Fruit fly (Drosophila melanogaster) whole organism, embryonic: ENCODE data around the gene sra.

ENCODE experiments used
- Bgb ChIP-seq: fragments of 200-800 bp; sonication (Bioruptor generic); IDR thresholded peaks from 2 replicates; pipeline ENCODE4 v1.3.6; 2022; ENCODE audit warnings: missing biosample characterization, missing genetic modification characterization; ENCODE audit not compliant: partially characterized antibody
- Bteb2 ChIP-seq: fragments of 200-800 bp; sonication (Bioruptor generic); optimal IDR thresholded peaks from 2 replicates; lab custom pipeline; 2016; ENCODE audit warnings: missing biosample characterization, missing genetic modification characterization
- C15 ChIP-seq: fragments of 200-800 bp; sonication (Bioruptor generic); IDR thresholded peaks from 3 replicates; pipeline ENCODE4 v1.3.6; 2022; ENCODE audit warnings: missing biosample characterization, missing genetic modification characterization
- CG10274 ChIP-seq: fragments of 200-800 bp; sonication (Bioruptor generic); optimal IDR thresholded peaks from 3 replicates; lab custom pipeline; 2017; ENCODE audit warnings: missing biosample characterization, mild to moderate bottlenecking, missing genetic modification characterization
- CG10543 ChIP-seq: fragments of 200-800 bp; sonication (Bioruptor generic); optimal IDR thresholded peaks from 3 replicates; lab custom pipeline; 2017; ENCODE audit warnings: missing biosample characterization, mild to moderate bottlenecking, missing genetic modification characterization, moderate library complexity
- CG11560 ChIP-seq: fragments of 200-800 bp; sonication (Bioruptor generic); IDR thresholded peaks from 3 replicates; pipeline ENCODE4 v1.3.6; 2022; ENCODE audit warnings: missing biosample characterization, missing genetic modification characterization
- CG12071 ChIP-seq: fragments of 200-800 bp; sonication (Bioruptor generic); optimal IDR thresholded peaks from 3 replicates; lab custom pipeline; 2018; ENCODE audit warnings: missing biosample characterization, mild to moderate bottlenecking, missing genetic modification characterization
- CG12391 ChIP-seq: fragments of 200-800 bp; sonication (Bioruptor generic); optimal IDR thresholded peaks from 3 replicates; lab custom pipeline; 2018; ENCODE audit warnings: missing biosample characterization, mild to moderate bottlenecking, missing genetic modification characterization, moderate library complexity
- CG14667 ChIP-seq: fragments of 200-800 bp; sonication (Bioruptor generic); IDR thresholded peaks from 2 replicates; pipeline ENCODE4 v1.3.6; 2022; ENCODE audit warnings: missing biosample characterization, missing genetic modification characterization
- CG1832 ChIP-seq: fragments of 200-800 bp; sonication (Bioruptor generic); optimal IDR thresholded peaks from 2 replicates; lab custom pipeline; 2017; ENCODE audit warnings: missing biosample characterization, mild to moderate bottlenecking, missing genetic modification characterization, inconsistent platforms
- CG2202 ChIP-seq: fragments of 200-800 bp; sonication (Bioruptor generic); optimal IDR thresholded peaks from 2 replicates; lab custom pipeline; 2018; ENCODE audit warnings: missing biosample characterization, mild to moderate bottlenecking, missing genetic modification characterization
- CG2875 ChIP-seq: fragments of 200-800 bp; sonication (Bioruptor generic); optimal IDR thresholded peaks from 2 replicates; lab custom pipeline; 2017; ENCODE audit warnings: missing biosample characterization, mild to moderate bottlenecking, missing genetic modification characterization, missing genetic modification reagents
- CG32767 ChIP-seq: fragments of 200-800 bp; sonication (Bioruptor generic); IDR thresholded peaks from 2 replicates; pipeline ENCODE4 v1.3.6; 2022; ENCODE audit warnings: missing biosample characterization, missing genetic modification characterization
- CG3281 ChIP-seq: fragments of 200-800 bp; sonication (Bioruptor generic); optimal IDR thresholded peaks from 3 replicates; lab custom pipeline; 2017; ENCODE audit warnings: missing biosample characterization, mild to moderate bottlenecking, missing genetic modification characterization
- CG3407 ChIP-seq: fragments of 200-800 bp; sonication (Bioruptor generic); optimal IDR thresholded peaks from 2 replicates; lab custom pipeline; 2018; ENCODE audit warnings: missing biosample characterization, mild to moderate bottlenecking, missing genetic modification characterization
- CG4730 ChIP-seq: fragments of 200-800 bp; sonication (Bioruptor generic); IDR thresholded peaks from 2 replicates; pipeline ENCODE4 v1.3.6; 2022; ENCODE audit warnings: missing biosample characterization, missing genetic modification characterization
- CG7556 ChIP-seq: fragments of 200-800 bp; sonication (Bioruptor generic); optimal IDR thresholded peaks from 2 replicates; lab custom pipeline; 2017; ENCODE audit warnings: missing biosample characterization, mild to moderate bottlenecking, missing genetic modification characterization
- CG7745 ChIP-seq: fragments of 200-800 bp; sonication (Bioruptor generic); optimal IDR thresholded peaks from 2 replicates; lab custom pipeline; 2018; ENCODE audit warnings: missing biosample characterization, mild to moderate bottlenecking, missing genetic modification characterization, moderate library complexity
- CG8089 ChIP-seq: fragments of 200-800 bp; sonication (Bioruptor generic); optimal IDR thresholded peaks from 3 replicates; lab custom pipeline; 2016; ENCODE audit warnings: missing biosample characterization, missing genetic modification characterization
- CG8478 ChIP-seq: fragments of >200 bp; optimal IDR thresholded peaks from 2 replicates; lab custom pipeline; 2018
- CG9609 ChIP-seq: fragments of 200-800 bp; sonication (Bioruptor generic); optimal IDR thresholded peaks from 3 replicates; lab custom pipeline; 2016; ENCODE audit warnings: missing biosample characterization, missing genetic modification characterization
- CG9727 ChIP-seq: fragments of 200-800 bp; sonication (Bioruptor generic); optimal IDR thresholded peaks from 3 replicates; lab custom pipeline; 2017; ENCODE audit warnings: missing biosample characterization, mild to moderate bottlenecking, missing genetic modification characterization
- CG9797 ChIP-seq: fragments of 200-800 bp; sonication (Bioruptor generic); optimal IDR thresholded peaks from 3 replicates; lab custom pipeline; 2018; ENCODE audit warnings: missing biosample characterization, mild to moderate bottlenecking, missing genetic modification characterization
- D19B ChIP-seq: fragments of 200-800 bp; sonication (Bioruptor generic); optimal IDR thresholded peaks from 2 replicates; lab custom pipeline; 2017; ENCODE audit warnings: missing biosample characterization, mild to moderate bottlenecking, missing genetic modification characterization
- Dp ChIP-seq: fragments of 200-800 bp; sonication (Bioruptor generic); optimal IDR thresholded peaks from 2 replicates; lab custom pipeline; 2018; ENCODE audit warnings: missing biosample characterization, mild to moderate bottlenecking, missing genetic modification characterization, moderate library complexity
- HHEX ChIP-seq: fragments of 200-800 bp; sonication (Bioruptor generic); optimal IDR thresholded peaks from 3 replicates; lab custom pipeline; 2017; ENCODE audit warnings: missing biosample characterization, mild to moderate bottlenecking, missing genetic modification characterization, missing genetic modification reagents
- MESR4 ChIP-seq: fragments of 200-800 bp; sonication (Bioruptor generic); optimal IDR thresholded peaks from 2 replicates; lab custom pipeline; 2018; ENCODE audit warnings: missing biosample characterization, mild to moderate bottlenecking, missing genetic modification characterization, moderate library complexity
- Max ChIP-seq: fragments of 200-800 bp; sonication (Bioruptor generic); optimal IDR thresholded peaks from 2 replicates; lab custom pipeline; 2016; ENCODE audit warnings: missing biosample characterization, mild to moderate bottlenecking, missing genetic modification characterization
- NFAT ChIP-seq: fragments of 200-800 bp; sonication (Bioruptor generic); IDR thresholded peaks from 2 replicates; pipeline ENCODE4 v1.3.6; 2022; ENCODE audit warnings: missing biosample characterization, missing genetic modification characterization
- Rx ChIP-seq: fragments of 200-800 bp; sonication (Bioruptor generic); IDR thresholded peaks from 2 replicates; pipeline ENCODE4 v1.3.6; 2022; ENCODE audit warnings: missing biosample characterization, missing genetic modification characterization
- Six4 ChIP-seq: fragments of 200-800 bp; sonication (Bioruptor generic); optimal IDR thresholded peaks from 2 replicates; lab custom pipeline; 2016; ENCODE audit warnings: missing biosample characterization, missing genetic modification characterization
- Spps ChIP-seq: fragments of 200-800 bp; sonication (Bioruptor generic); optimal IDR thresholded peaks from 2 replicates; lab custom pipeline; 2018; ENCODE audit warnings: missing biosample characterization, mild to moderate bottlenecking, missing genetic modification characterization
- Sry-β ChIP-seq: fragments of 200-800 bp; sonication (Bioruptor generic); optimal IDR thresholded peaks from 2 replicates; lab custom pipeline; 2018; ENCODE audit warnings: missing biosample characterization, mild to moderate bottlenecking, missing genetic modification characterization, moderate library complexity
- Stat92E ChIP-seq, 3 experiments: fragments of >200 bp in 2 of 3; fragments of 200-800 bp in 1 of 3; sonication (Bioruptor generic) in 1 of 3; optimal IDR thresholded peaks; 2 replicates each; lab custom pipeline; 2017 to 2019; ENCODE audit warnings: missing biosample characterization in 3 of 3, missing genetic modification characterization in 3 of 3, mild to moderate bottlenecking in 1 of 3, moderate library complexity in 1 of 3
- amos ChIP-seq: fragments of 200-800 bp; sonication (Bioruptor generic); IDR thresholded peaks from 2 replicates; pipeline ENCODE4 v1.3.6; 2022; ENCODE audit warnings: missing biosample characterization, missing genetic modification characterization; ENCODE audit not compliant: partially characterized antibody
- chn ChIP-seq: fragments of 200-800 bp; sonication (Bioruptor generic); optimal IDR thresholded peaks from 2 replicates; lab custom pipeline; 2016; ENCODE audit warnings: missing biosample characterization, missing genetic modification characterization
- crp ChIP-seq, 2 experiments: fragments of 200-800 bp; sonication (Bioruptor generic); optimal IDR thresholded peaks; 2 replicates in 1 of 2; 3 replicates in 1 of 2; lab custom pipeline; 2017; ENCODE audit warnings: missing biosample characterization in 2 of 2, missing genetic modification characterization in 2 of 2, mild to moderate bottlenecking in 1 of 2, moderate library complexity in 1 of 2
- exex ChIP-seq: fragments of 200-800 bp; sonication (Bioruptor generic); optimal IDR thresholded peaks from 4 replicates; lab custom pipeline; 2018; ENCODE audit warnings: missing biosample characterization, mild to moderate bottlenecking, missing genetic modification characterization, moderate library complexity
- fru ChIP-seq: fragments of >200 bp; optimal IDR thresholded peaks from 2 replicates; lab custom pipeline; 2017
- lov ChIP-seq, 2 experiments: fragments of 200-800 bp in 1 of 2; fragments of >200 bp in 1 of 2; sonication (Bioruptor generic) in 1 of 2; IDR thresholded peaks in 1 of 2; optimal IDR thresholded peaks in 1 of 2; 2 replicates in 1 of 2; 3 replicates in 1 of 2; pipeline versions ENCODE4 v1.3.6 to Lab custom; 2017 to 2022; ENCODE audit warnings: missing biosample characterization in 1 of 2, missing genetic modification characterization in 1 of 2
- onecut ChIP-seq: fragments of 200-800 bp; sonication (Bioruptor generic); IDR thresholded peaks from 2 replicates; pipeline ENCODE4 v1.3.6; 2022; ENCODE audit warnings: missing biosample characterization, missing genetic modification characterization
- phol ChIP-seq: fragments of 200-800 bp; sonication (Bioruptor generic); optimal IDR thresholded peaks from 3 replicates; lab custom pipeline; 2018; ENCODE audit warnings: missing biosample characterization, mild to moderate bottlenecking, missing genetic modification characterization, moderate library complexity
- slbo ChIP-seq: fragments of 200-800 bp; sonication (Bioruptor generic); IDR thresholded peaks from 2 replicates; pipeline ENCODE4 v1.3.6; 2022; ENCODE audit warnings: missing biosample characterization, missing genetic modification characterization
- so ChIP-seq: fragments of 200-800 bp; sonication (Bioruptor generic); IDR thresholded peaks from 3 replicates; pipeline ENCODE4 v1.3.6; 2022; ENCODE audit warnings: missing biosample characterization, missing genetic modification characterization
- stc ChIP-seq: fragments of 200-800 bp; sonication (Bioruptor generic); IDR thresholded peaks from 2 replicates; pipeline ENCODE4 v1.3.6; 2022; ENCODE audit warnings: missing biosample characterization, missing genetic modification characterization
- trh ChIP-seq: fragments of 200-800 bp; sonication (Bioruptor generic); optimal IDR thresholded peaks from 2 replicates; lab custom pipeline; 2016; ENCODE audit warnings: missing biosample characterization, missing genetic modification characterization
- ttk ChIP-seq: fragments of 200-800 bp; sonication (Bioruptor generic); IDR thresholded peaks from 2 replicates; pipeline ENCODE4 v2.1.2; 2022; ENCODE audit warnings: missing biosample characterization, missing genetic modification characterization
- zf30C ChIP-seq: fragments of 200-800 bp; sonication (Bioruptor generic); optimal IDR thresholded peaks from 3 replicates; lab custom pipeline; 2018; ENCODE audit warnings: missing biosample characterization, mild to moderate bottlenecking, missing genetic modification characterization
- zfh1 ChIP-seq: fragments of 200-800 bp; sonication (Bioruptor generic); IDR thresholded peaks from 3 replicates; pipeline ENCODE4 v1.3.6; 2022; ENCODE audit warnings: missing biosample characterization, missing genetic modification characterization

sra gene

dm6 chr3R:16212859-16213708, 26.3 kb downstream of the sra start (continued):
- TF ChIP-seq lov (optimal IDR thresholded peaks at IDR 0.05; lab: Kevin White, UChicago) (no peak), lov (GFP tag; IDR thresholded peaks at IDR 0.05; lab: Robert Waterston, UW) (no peak), HHEX (GFP tag; lab: Kevin White, UChicago) (peak; percentile 72), fru (no peak), Bteb2 (GFP tag; lab: Kevin White, UChicago) (no peak), chn (GFP tag; lab: Kevin White, UChicago) (no peak), amos (GFP tag; lab: Robert Waterston, UW) (0 out of 2 replicates have a peak, but pooled peaks have one; percentile 12), CG7556 (peak; percentile 93), slbo (0 out of 2 replicates have a peak, but pooled peaks have one; percentile 39), CG8089 (GFP tag; lab: Kevin White, UChicago) (no peak), crp (GFP tag; optimal IDR thresholded peaks at IDR 0.05; lab: Kevin White, UChicago) (no peak), CG4730 (no peak), CG9797 (no peak), Rx (GFP tag; lab: Robert Waterston, UW) (no peak), exex (tag; lab: Kevin White, UChicago) (peak; percentile 24), CG3281 (peak; percentile 75), D19B (GFP tag; lab: Kevin White, UChicago) (peak; percentile 40), CG9609 (no peak), trh (GFP tag; lab: Kevin White, UChicago) (no peak), CG2875 (GFP tag; lab: Kevin White, UChicago) (no peak), CG3407 (GFP tag; lab: Kevin White, UChicago) (peak; percentile 51), CG9727 (peak; percentile 74), Stat92E (GFP tag; optimal IDR thresholded peaks at IDR 0.05; lab: Kevin White, UChicago) (no peak), zf30C (GFP tag; lab: Kevin White, UChicago) (no peak), CG10543 (peak; percentile 90), CG8478 (no peak), C15 (GFP tag; lab: Robert Waterston, UW) (no peak), CG10274 (GFP tag; lab: Kevin White, UChicago) (no peak), CG32767 (GFP tag; lab: Robert Waterston, UW) (no peak), MESR4 (GFP tag; lab: Kevin White, UChicago) (no peak), CG12071 (GFP tag; lab: Kevin White, UChicago) (no peak), onecut (peak; percentile 26), Sry-β (GFP tag; lab: Kevin White, UChicago) (no peak), CG11560 (no peak), Bgb (GFP tag; lab: Robert Waterston, UW) (peak; percentile 14; the same call in 1 of the 2 replicates), ttk (no peak), CG1832 (no peak), zfh1 (GFP tag; lab: Robert Waterston, UW) (no peak), stc (GFP tag; lab: Robert Waterston, UW) (no peak), CG2202 (tag; lab: Kevin White, UChicago) (no peak), NFAT (GFP tag; lab: Robert Waterston, UW) (0 out of 2 replicates have a peak, but pooled peaks have one; percentile 22), Six4 (peak; percentile 4), Dp (GFP tag; lab: Kevin White, UChicago) (no peak), CG14667 (GFP tag; lab: Robert Waterston, UW) (no peak), phol (tag; lab: Kevin White, UChicago) (peak; percentile 59), CG7745 (tag; lab: Kevin White, UChicago) (no peak), CG12391 (tag; lab: Kevin White, UChicago) (peak; percentile 37), Spps (tag; lab: Kevin White, UChicago) (no peak), Max (GFP tag; lab: Kevin White, UChicago) (peak; percentile 34), so (no peak)
